Worm (Caenorhabditis elegans) whole organism, mixed stage, embryonic: Measurements from ENCODE around the gene C28H8.3.

Experiments used
- ces-1 ChIP-seq: fragments of 150-350 bp; optimal IDR thresholded peaks from 2 replicates; lab custom pipeline; 2014; ENCODE audit warnings: missing biosample characterization, missing genetic modification reagents, missing genetic modification characterization
- elt-3 ChIP-seq: fragments of 150-350 bp; optimal IDR thresholded peaks from 2 replicates; lab custom pipeline; 2014; ENCODE audit warnings: missing biosample characterization, missing genetic modification characterization
- hlh-1 ChIP-seq: fragments of 150-350 bp; optimal IDR thresholded peaks from 2 replicates; lab custom pipeline; 2014; ENCODE audit warnings: missing biosample characterization, missing genetic modification reagents, missing genetic modification characterization
- lin-13 ChIP-seq: fragments of 150-350 bp; optimal IDR thresholded peaks from 2 replicates; lab custom pipeline; 2014; ENCODE audit warnings: missing biosample characterization, missing genetic modification characterization
- mep-1 ChIP-seq: fragments of 150-350 bp; optimal IDR thresholded peaks from 2 replicates; lab custom pipeline; 2017; ENCODE audit warnings: missing biosample characterization, missing genetic modification reagents, missing genetic modification characterization, inconsistent platforms
- pha-4 ChIP-seq: fragments of 150-350 bp; optimal IDR thresholded peaks from 2 replicates; lab custom pipeline; 2018; ENCODE audit warnings: missing biosample characterization, missing genetic modification reagents, missing genetic modification characterization
- snpc-4 ChIP-seq: fragments of 150-350 bp; optimal IDR thresholded peaks from 2 replicates; lab custom pipeline; 2014; ENCODE audit warnings: missing biosample characterization, missing genetic modification characterization
- unc-39 ChIP-seq: fragments of 150-350 bp; optimal IDR thresholded peaks from 2 replicates; lab custom pipeline; 2014; ENCODE audit warnings: missing biosample characterization, missing genetic modification characterization
- ztf-11 ChIP-seq: fragments of 150-350 bp; optimal IDR thresholded peaks from 2 replicates; lab custom pipeline; 2014; ENCODE audit warnings: missing biosample characterization, missing genetic modification characterization

DNA sequence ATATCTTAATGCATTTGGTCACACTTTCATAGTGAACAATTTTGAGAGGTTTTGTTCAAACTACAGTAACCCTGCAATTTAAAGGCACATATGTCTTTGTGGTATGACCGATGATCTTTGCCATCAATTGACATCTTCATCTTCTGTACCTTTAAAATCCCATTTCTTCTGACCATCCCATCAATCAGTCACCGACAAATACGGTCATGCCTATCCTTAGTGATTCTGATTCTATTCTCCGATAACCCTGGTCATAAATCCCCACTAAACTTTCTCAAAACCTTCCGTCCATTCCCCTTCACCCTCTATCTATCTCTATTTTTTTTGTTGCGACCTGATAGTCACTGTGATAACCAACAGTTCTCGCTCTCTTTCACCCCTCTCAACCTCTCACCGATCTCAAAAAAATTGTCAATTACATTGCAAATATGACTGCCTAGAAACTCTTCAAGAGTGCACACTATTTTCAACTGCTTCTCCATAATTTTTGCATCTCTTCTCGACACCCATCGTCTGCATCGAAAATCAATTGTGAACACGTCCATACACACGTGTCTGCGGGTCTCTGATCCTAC, 55.6 kb downstream of the C28H8.3 start:
- no peak for TF ChIP-seq unc-39 (tag; lab: Kevin White, UChicago)
- no peak for TF ChIP-seq hlh-1 (tag; lab: Kevin White, UChicago)
- TF ChIP-seq lin-13 (tag; lab: Kevin White, UChicago), result no peak
- TF ChIP-seq ces-1 (GFP tag; lab: Kevin White, UChicago), result no peak
- no peak for TF ChIP-seq ztf-11 (tag; lab: Kevin White, UChicago)
- no peak for TF ChIP-seq mep-1 (tag; lab: Kevin White, UChicago)
- TF ChIP-seq pha-4 (tag; lab: Kevin White, UChicago), result no peak
- no peak for TF ChIP-seq snpc-4 (tag; lab: Kevin White, UChicago)
- TF ChIP-seq elt-3 (tag; lab: Kevin White, UChicago), result no peak
